Worm (Caenorhabditis elegans): ENCODE results near the gene K08D8.9.

The K08D8.9 gene

DNA sequence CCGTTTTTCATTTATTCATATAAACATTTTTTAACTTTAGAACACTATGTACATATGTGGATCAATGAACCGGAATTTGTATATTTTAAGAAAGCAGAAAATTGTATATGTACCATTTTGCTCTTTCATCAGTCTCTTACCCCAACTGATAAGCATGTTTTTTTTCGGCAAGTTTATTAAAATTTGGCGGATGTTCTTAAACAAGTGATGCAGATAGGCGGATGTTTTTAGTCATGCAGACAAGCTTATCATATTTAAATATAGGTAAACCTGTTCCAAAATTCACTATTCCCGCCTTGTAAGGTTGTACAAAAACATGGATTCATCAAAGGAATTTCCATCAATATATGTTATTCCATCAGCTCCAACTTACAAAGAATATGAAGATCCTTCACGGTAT, at the start of gene K08D8.9:
Gene K08D8.9 (plus strand): TSS at position 301 of the 400 bp plus-strand sequence.
- no peak for TF ChIP-seq pha-4 (tag; optimal IDR thresholded peaks at IDR 0.05)
- no peak for TF ChIP-seq nhr-23 (tag; optimal IDR thresholded peaks at IDR 0.05)
- TF ChIP-seq ZK546.5 (tag; optimal IDR thresholded peaks at IDR 0.05), result no peak
- no peak for TF ChIP-seq zag-1 (tag; optimal IDR thresholded peaks at IDR 0.05)
- TF ChIP-seq ceh-9 (tag; optimal IDR thresholded peaks at IDR 0.05), result no peak

DNA sequence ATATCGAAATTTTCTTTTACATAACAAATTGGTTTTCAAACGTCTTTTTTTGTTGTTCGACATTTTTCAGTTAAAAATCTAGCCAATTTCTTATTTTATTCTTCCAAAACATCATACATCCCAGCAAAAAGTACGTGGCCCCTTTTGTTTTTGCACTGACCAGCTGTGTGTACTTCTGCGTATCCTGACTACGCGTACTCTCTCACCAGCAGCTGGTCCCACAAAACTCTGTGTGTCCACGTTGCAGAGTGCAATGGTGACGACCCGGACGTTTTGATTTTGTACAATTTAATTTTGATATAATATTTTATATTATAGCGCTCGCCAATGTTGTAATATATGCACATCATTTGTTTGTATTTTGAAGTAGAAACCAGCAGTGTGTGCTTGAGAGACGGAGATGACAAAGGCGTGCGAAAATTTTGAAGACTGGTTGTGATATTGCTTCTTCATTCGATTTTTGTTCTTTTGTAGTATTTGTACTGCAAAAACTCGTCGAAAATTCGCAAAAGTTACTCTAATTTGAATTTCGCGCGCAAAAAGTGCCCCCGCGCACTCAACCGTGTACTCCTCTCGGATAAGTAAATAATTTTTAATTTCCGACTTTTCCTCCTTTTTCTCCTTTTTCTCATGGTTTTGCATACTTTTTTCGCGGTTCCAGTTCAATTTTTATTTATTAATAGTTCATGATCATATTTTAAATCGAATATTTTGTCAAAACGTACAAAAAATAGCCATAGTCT, 44.9 kb upstream of the K08D8.9 start:
- TF ChIP-seq R02D3.7 (tag; optimal IDR thresholded peaks at IDR 0.05), result no peak
- TF ChIP-seq mml-1 (tag; optimal IDR thresholded peaks at IDR 0.05), result no peak
- TF ChIP-seq snpc-4 (tag; optimal IDR thresholded peaks at IDR 0.05), result no peak
- peak; percentile 7 for TF ChIP-seq elt-2 (tag; optimal IDR thresholded peaks at IDR 0.05)
- no peak for TF ChIP-seq daf-12 (tag; optimal IDR thresholded peaks at IDR 0.05)
- no peak for TF ChIP-seq nhr-67 (tag; optimal IDR thresholded peaks at IDR 0.05)

DNA sequence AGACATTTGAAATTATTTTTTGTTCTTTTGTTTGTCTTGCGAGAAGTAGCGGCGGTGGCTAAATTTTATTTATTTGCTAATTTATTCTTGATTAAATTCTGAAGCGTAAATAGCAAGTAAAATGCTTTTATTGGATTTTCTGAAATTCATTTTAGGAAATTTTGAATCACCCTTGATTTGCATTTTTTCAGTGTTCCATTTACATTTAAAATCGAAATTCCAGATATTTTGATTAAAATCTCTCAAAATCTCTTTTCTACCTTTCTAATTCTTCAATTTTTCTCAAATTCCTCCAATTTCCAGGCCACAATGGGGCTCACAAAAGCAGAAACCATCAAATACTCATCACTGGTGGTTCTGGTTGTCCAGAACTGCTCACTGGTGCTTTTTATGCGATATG, 44.2 kb upstream of the K08D8.9 start, which contains the start of gene nstp-5:
Gene nstp-5 (plus strand): TSS at position 301 of the 400 bp plus-strand sequence.
- no peak for TF ChIP-seq tbx-2 (tag; optimal IDR thresholded peaks at IDR 0.05)
- no peak for TF ChIP-seq nhr-28 (tag; optimal IDR thresholded peaks at IDR 0.05)
- no peak for TF ChIP-seq nhr-76 (tag; optimal IDR thresholded peaks at IDR 0.05)
- TF ChIP-seq pqm-1 (tag; optimal IDR thresholded peaks at IDR 0.05), result no peak
- no peak for TF ChIP-seq nhr-77 (tag; optimal IDR thresholded peaks at IDR 0.05)
- no peak for TF ChIP-seq ztf-4 (tag; optimal IDR thresholded peaks at IDR 0.05)
- TF ChIP-seq ztf-11 (tag; optimal IDR thresholded peaks at IDR 0.05), result no peak
- no peak for TF ChIP-seq fkh-10 (GFP tag; optimal IDR thresholded peaks at IDR 0.05)
- no peak for TF ChIP-seq nhr-237 (tag; optimal IDR thresholded peaks at IDR 0.05)
- TF ChIP-seq egl-27 (tag; optimal IDR thresholded peaks at IDR 0.05), result no peak
- no peak for TF ChIP-seq nhr-12 (tag; optimal IDR thresholded peaks at IDR 0.05)
- no peak for TF ChIP-seq ama-1 (optimal IDR thresholded peaks at IDR 0.05)
- no peak for TF ChIP-seq zag-1 (tag; optimal IDR thresholded peaks at IDR 0.05)
- no peak for TF ChIP-seq fos-1 (tag; optimal IDR thresholded peaks at IDR 0.05)
- TF ChIP-seq ceh-9 (tag; optimal IDR thresholded peaks at IDR 0.05), result no peak
- no peak for TF ChIP-seq mml-1 (tag; optimal IDR thresholded peaks at IDR 0.05)
- TF ChIP-seq eor-1 (tag; optimal IDR thresholded peaks at IDR 0.05), result no peak
- no peak for TF ChIP-seq unc-39 (tag; optimal IDR thresholded peaks at IDR 0.05)
- no peak for TF ChIP-seq nhr-67 (tag; optimal IDR thresholded peaks at IDR 0.05)

DNA sequence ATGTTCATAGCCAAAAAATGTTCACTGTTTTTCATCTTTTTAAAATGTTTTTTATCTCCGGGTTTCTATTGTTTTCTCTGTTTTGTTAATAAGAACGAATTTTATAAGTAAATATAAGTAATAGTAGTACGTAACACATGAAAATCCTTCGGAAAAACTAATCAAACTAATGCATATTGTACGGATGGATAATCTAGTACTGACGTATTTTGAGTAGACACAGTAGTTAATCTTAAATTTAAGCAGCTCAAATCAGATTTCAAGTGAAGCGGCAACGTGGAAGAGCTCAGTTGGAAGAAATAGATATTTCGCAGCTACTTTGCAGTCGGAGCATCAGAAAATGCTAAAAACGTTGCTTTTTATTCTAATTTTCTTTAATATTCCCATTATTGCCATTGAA, 39.7 kb upstream of the K08D8.9 start, which contains the start of gene gcy-18:
Gene gcy-18 (plus strand): TSS at position 301 of the 400 bp plus-strand sequence.
- TF ChIP-seq ceh-28 (tag; optimal IDR thresholded peaks at IDR 0.05), result no peak
- TF ChIP-seq ceh-16 (tag; optimal IDR thresholded peaks at IDR 0.05), result no peak
- TF ChIP-seq ZK546.5 (tag; optimal IDR thresholded peaks at IDR 0.05), result no peak
- no peak for TF ChIP-seq ztf-11 (tag; optimal IDR thresholded peaks at IDR 0.05)
- no peak for TF ChIP-seq egl-5 (tag; optimal IDR thresholded peaks at IDR 0.05)
- no peak for TF ChIP-seq nhr-76 (tag; optimal IDR thresholded peaks at IDR 0.05)
- TF ChIP-seq ceh-82 (tag; optimal IDR thresholded peaks at IDR 0.05), result no peak
- no peak for TF ChIP-seq jun-1 (tag; optimal IDR thresholded peaks at IDR 0.05)

DNA sequence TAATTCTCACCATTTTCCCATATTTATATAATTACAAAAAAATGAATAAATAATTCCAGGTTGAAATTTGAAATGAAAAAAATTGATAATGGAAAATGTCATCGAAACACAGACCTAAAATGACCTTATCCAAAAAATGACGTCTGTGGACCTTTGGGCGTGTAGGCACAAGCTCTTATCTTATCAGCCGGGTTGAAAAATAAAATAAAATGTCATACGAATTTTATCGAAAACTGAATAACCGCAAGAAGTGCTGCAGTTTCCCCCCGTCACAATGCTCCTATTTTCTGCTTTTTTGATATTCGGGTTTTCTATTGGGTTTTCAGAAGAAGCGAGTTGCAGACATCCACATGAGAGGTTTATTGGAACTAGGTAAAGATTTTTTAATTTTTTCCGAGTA, 33.6 kb upstream of the K08D8.9 start, which contains the start of gene clec-186:
Gene clec-186 (plus strand): TSS at position 226 of the 400 bp plus-strand sequence.
- TF ChIP-seq pqm-1 (tag; optimal IDR thresholded peaks at IDR 0.05) (peak; percentile 88), pha-4 (tag; optimal IDR thresholded peaks at IDR 0.05) (no peak), jun-1 (tag; optimal IDR thresholded peaks at IDR 0.05) (peak; percentile 11), nhr-23 (tag; optimal IDR thresholded peaks at IDR 0.05) (no peak), elt-2 (tag; optimal IDR thresholded peaks at IDR 0.05) (peak; percentile 96), ZK546.5 (tag; optimal IDR thresholded peaks at IDR 0.05) (no peak), fkh-10 (GFP tag; optimal IDR thresholded peaks at IDR 0.05) (no peak), snpc-4 (tag; optimal IDR thresholded peaks at IDR 0.05) (no peak)

DNA sequence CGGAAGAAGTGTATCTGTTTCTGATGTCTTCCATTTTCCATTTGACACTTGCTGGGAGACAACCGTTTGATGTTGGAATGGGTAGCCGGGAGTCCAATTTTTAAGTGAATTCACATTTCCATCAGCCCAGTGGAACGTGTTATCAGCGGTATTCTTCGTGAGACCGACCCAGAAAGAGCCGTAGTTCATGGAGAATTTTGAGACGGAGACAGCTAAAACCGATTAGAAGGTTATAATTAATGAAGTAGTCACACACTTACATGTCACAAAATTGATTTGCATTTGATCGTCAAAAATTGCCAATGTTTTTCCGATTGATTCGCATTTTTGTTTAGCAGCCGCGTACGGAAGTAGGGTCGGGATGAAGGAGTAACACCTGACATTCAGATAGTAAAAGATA, 30.1 kb upstream of the K08D8.9 start:
- TF ChIP-seq pqm-1 (tag; optimal IDR thresholded peaks at IDR 0.05) (peak; percentile 21), unc-39 (tag; optimal IDR thresholded peaks at IDR 0.05) (no peak), fos-1 (tag; optimal IDR thresholded peaks at IDR 0.05) (no peak), elt-2 (tag; optimal IDR thresholded peaks at IDR 0.05) (peak; percentile 71)
